Fruit fly (Drosophila melanogaster): Measurements from ENCODE around the gene Nep2.
A peak's percentile ranks its signal among the peaks of the same experiment; 100 is the strongest.

The Nep2 gene

DNA sequence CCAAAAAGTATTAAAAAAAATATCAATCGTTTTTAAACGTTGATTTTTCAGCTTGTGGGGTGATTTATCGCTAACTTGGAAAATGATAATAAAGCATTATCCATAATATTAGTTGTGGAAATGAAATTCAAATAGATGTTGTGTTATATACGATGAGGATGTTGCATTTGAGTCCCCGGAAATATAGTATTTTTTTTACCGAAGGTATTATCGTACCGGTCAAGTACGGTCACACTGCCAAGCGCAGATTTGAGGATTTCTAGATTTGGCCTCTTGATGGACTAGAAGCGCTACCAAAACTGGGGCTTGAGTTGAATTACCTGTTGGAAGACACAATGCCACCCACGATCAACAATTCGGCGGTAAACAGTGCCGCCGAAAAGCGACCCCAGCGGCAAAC is 43.7 kb upstream of the Nep2 start:
- no peak for TF ChIP-seq psq (GFP tag; optimal IDR thresholded peaks at IDR 0.05)
- TF ChIP-seq Rel (GFP tag; optimal IDR thresholded peaks at IDR 0.05) = no peak
- TF ChIP-seq Rel (tag; optimal IDR thresholded peaks at IDR 0.05) = no peak
- peak; percentile 13 for TF ChIP-seq Hr78 (GFP tag; optimal IDR thresholded peaks at IDR 0.05)
- TF ChIP-seq br (GFP tag; optimal IDR thresholded peaks at IDR 0.05) = no peak
- no peak for TF ChIP-seq Dfd (GFP tag; optimal IDR thresholded peaks at IDR 0.05)
- TF ChIP-seq pan (optimal IDR thresholded peaks at IDR 0.05) = no peak
- TF ChIP-seq lola (GFP tag; optimal IDR thresholded peaks at IDR 0.05) = no peak
- TF ChIP-seq HLH106 (tag; optimal IDR thresholded peaks at IDR 0.05) = no peak
- TF ChIP-seq rgr (GFP tag; optimal IDR thresholded peaks at IDR 0.05) = no peak
- no peak for TF ChIP-seq Sp1 (GFP tag; optimal IDR thresholded peaks at IDR 0.05)
- TF ChIP-seq CG9705 (GFP tag; optimal IDR thresholded peaks at IDR 0.05) = peak; percentile 16
- no peak for TF ChIP-seq Jra (GFP tag; optimal IDR thresholded peaks at IDR 0.05)
- no peak for TF ChIP-seq Abd-B (GFP tag; optimal IDR thresholded peaks at IDR 0.05)
- TF ChIP-seq Hr83 (GFP tag; optimal IDR thresholded peaks at IDR 0.05; ENCODE audit: poor library complexity, severe bottlenecking) = no peak
- TF ChIP-seq GATAd (GFP tag; optimal IDR thresholded peaks at IDR 0.05) = no peak
- peak; percentile 27 for TF ChIP-seq ey (GFP tag; optimal IDR thresholded peaks at IDR 0.05)
- TF ChIP-seq brk (GFP tag; optimal IDR thresholded peaks at IDR 0.05) = no peak
- TF ChIP-seq Hnf4 (GFP tag; optimal IDR thresholded peaks at IDR 0.05) = no peak
- no peak for TF ChIP-seq dmrt93B (GFP tag; optimal IDR thresholded peaks at IDR 0.05)
- TF ChIP-seq sv (GFP tag; optimal IDR thresholded peaks at IDR 0.05) = no peak
- peak; percentile 20 for TF ChIP-seq fru (GFP tag; optimal IDR thresholded peaks at IDR 0.05)
- TF ChIP-seq dsf (GFP tag; optimal IDR thresholded peaks at IDR 0.05; ENCODE audit: borderline replicate concordance) = no peak
- TF ChIP-seq foxo (GFP tag; optimal IDR thresholded peaks at IDR 0.05) = no peak
- TF ChIP-seq N (GFP tag; optimal IDR thresholded peaks at IDR 0.05) = peak; percentile 51

- TF ChIP-seq dmrt93B (GFP tag; optimal IDR thresholded peaks at IDR 0.05) (no peak), tai (GFP tag; optimal IDR thresholded peaks at IDR 0.05) (no peak), ey (GFP tag; optimal IDR thresholded peaks at IDR 0.05) (no peak), sage (GFP tag; optimal IDR thresholded peaks at IDR 0.05) (no peak), CG32264 (GFP tag; optimal IDR thresholded peaks at IDR 0.05) (no peak), Myc (optimal IDR thresholded peaks at IDR 0.05) (no peak), dl (GFP tag; optimal IDR thresholded peaks at IDR 0.05; ENCODE audit: insufficient read depth in 1 of 2, partially characterized antibody in 2 of 2) (no peak), Jra (GFP tag; optimal IDR thresholded peaks at IDR 0.05) (no peak), Sp1 (GFP tag; optimal IDR thresholded peaks at IDR 0.05) (no peak), Dif (GFP tag; optimal IDR thresholded peaks at IDR 0.05; ENCODE audit: partially characterized antibody) (no peak), Rel (GFP tag; optimal IDR thresholded peaks at IDR 0.05) (no peak), Rel (tag; optimal IDR thresholded peaks at IDR 0.05) (no peak)
Observed at dm6 chr3R:4774953-4775352, 43.3 kb upstream of the Nep2 start, which contains the start of gene CG44088. Gene CG44088 (minus strand): TSS chr3R:4775053.

dm6 chr3R:4773097-4773496 is 41.4 kb upstream of the Nep2 start, which contains the start of gene CG44098:
Gene CG44098 (minus strand): TSS chr3R:4773197.
- TF ChIP-seq brk (GFP tag; optimal IDR thresholded peaks at IDR 0.05) = no peak
- TF ChIP-seq CG32264 (GFP tag; optimal IDR thresholded peaks at IDR 0.05) = no peak
- TF ChIP-seq dmrt93B (GFP tag; optimal IDR thresholded peaks at IDR 0.05) = no peak
- TF ChIP-seq Abd-B (GFP tag; optimal IDR thresholded peaks at IDR 0.05) = no peak
- TF ChIP-seq rgr (GFP tag; optimal IDR thresholded peaks at IDR 0.05) = peak; percentile 7
- peak; percentile 13 for TF ChIP-seq h (GFP tag; optimal IDR thresholded peaks at IDR 0.05)
- TF ChIP-seq Dfd (GFP tag; optimal IDR thresholded peaks at IDR 0.05) = no peak
- peak; percentile 15 for TF ChIP-seq Hr83 (GFP tag; optimal IDR thresholded peaks at IDR 0.05; ENCODE audit: poor library complexity, severe bottlenecking)
- no peak for TF ChIP-seq Jra (GFP tag; optimal IDR thresholded peaks at IDR 0.05)
- no peak for TF ChIP-seq Myc (optimal IDR thresholded peaks at IDR 0.05)
- no peak for TF ChIP-seq HLH106 (tag; optimal IDR thresholded peaks at IDR 0.05)
- TF ChIP-seq sv (GFP tag; optimal IDR thresholded peaks at IDR 0.05) = no peak

DNA sequence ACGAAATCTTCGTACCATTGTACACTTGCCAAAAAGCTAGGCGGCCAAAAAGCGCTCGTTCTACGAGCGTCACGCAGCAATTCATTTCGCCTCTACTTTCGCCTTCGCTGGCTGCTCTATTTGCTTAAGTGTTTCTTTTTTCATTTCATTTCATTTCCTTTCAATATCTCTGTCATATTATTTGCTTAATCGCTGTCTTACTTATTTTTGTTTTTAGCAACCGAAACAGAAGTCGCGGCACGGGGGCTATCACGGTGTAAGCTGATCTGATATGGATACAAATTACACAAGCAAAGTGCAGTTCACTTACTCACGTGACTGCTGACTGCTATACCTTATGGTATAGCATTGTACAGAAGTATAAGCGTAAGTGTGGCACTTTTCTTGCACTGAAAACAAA is 39.6 kb upstream of the Nep2 start:
- no peak for TF ChIP-seq pan (optimal IDR thresholded peaks at IDR 0.05)
- peak; percentile 23 for TF ChIP-seq fru (GFP tag; optimal IDR thresholded peaks at IDR 0.05)
- no peak for TF ChIP-seq sv (GFP tag; optimal IDR thresholded peaks at IDR 0.05)
- peak; percentile 0 for TF ChIP-seq Hr83 (GFP tag; optimal IDR thresholded peaks at IDR 0.05; ENCODE audit: poor library complexity, severe bottlenecking)
- TF ChIP-seq Dif (GFP tag; optimal IDR thresholded peaks at IDR 0.05; ENCODE audit: partially characterized antibody) = no peak
- peak; percentile 38 for TF ChIP-seq rgr (GFP tag; optimal IDR thresholded peaks at IDR 0.05)
- peak; percentile 39 for TF ChIP-seq OdsH (GFP tag; optimal IDR thresholded peaks at IDR 0.05)
- peak; percentile 57 for TF ChIP-seq h (GFP tag; optimal IDR thresholded peaks at IDR 0.05)
